Fruit fly (Drosophila melanogaster) whole organism, embryonic: ENCODE results near the gene CG11550.

Experiments used
- ATbp ChIP-seq: fragments of 200-800 bp; sonication (Bioruptor generic); optimal IDR thresholded peaks from 2 replicates; lab custom pipeline; 2017; ENCODE audit warnings: missing biosample characterization, mild to moderate bottlenecking, missing genetic modification characterization, missing genetic modification reagents
- BtbVII ChIP-seq: fragments of 200-800 bp; sonication (Bioruptor generic); optimal IDR thresholded peaks from 3 replicates; lab custom pipeline; 2017; ENCODE audit warnings: missing biosample characterization, mild to moderate bottlenecking, missing genetic modification characterization
- CG10565 ChIP-seq: fragments of 200-800 bp; sonication (Bioruptor generic); optimal IDR thresholded peaks from 3 replicates; lab custom pipeline; 2016; ENCODE audit warnings: missing biosample characterization, mild to moderate bottlenecking, missing genetic modification characterization
- CG10959 ChIP-seq: fragments of 200-800 bp; sonication (Bioruptor generic); IDR thresholded peaks from 2 replicates; pipeline ENCODE4 v1.3.6; 2022; ENCODE audit warnings: missing biosample characterization, missing genetic modification characterization
- CG11093 ChIP-seq: fragments of 200-800 bp; sonication (Bioruptor generic); IDR thresholded peaks from 3 replicates; pipeline ENCODE4 v1.3.6; 2022; ENCODE audit warnings: missing biosample characterization, missing genetic modification characterization
- CG11560 ChIP-seq: fragments of 200-800 bp; sonication (Bioruptor generic); IDR thresholded peaks from 3 replicates; pipeline ENCODE4 v1.3.6; 2022; ENCODE audit warnings: missing biosample characterization, missing genetic modification characterization
- CG11723 ChIP-seq: fragments of 200-800 bp; sonication (Bioruptor generic); optimal IDR thresholded peaks from 2 replicates; lab custom pipeline; 2017; ENCODE audit warnings: missing biosample characterization, mild to moderate bottlenecking, missing genetic modification characterization
- CG13123 ChIP-seq: fragments of 200-800 bp; sonication (Bioruptor generic); optimal IDR thresholded peaks from 2 replicates; lab custom pipeline; 2016; ENCODE audit warnings: missing biosample characterization, missing genetic modification characterization
- CG13775 ChIP-seq: fragments of 200-800 bp; sonication (Bioruptor generic); optimal IDR thresholded peaks from 3 replicates; lab custom pipeline; 2017; ENCODE audit warnings: missing biosample characterization, mild to moderate bottlenecking, missing genetic modification characterization
- CG14965 ChIP-seq: fragments of 200-800 bp; sonication (Bioruptor generic); optimal IDR thresholded peaks from 2 replicates; lab custom pipeline; 2016; ENCODE audit warnings: missing biosample characterization, missing genetic modification characterization, borderline replicate concordance
- CG17568 ChIP-seq: fragments of 200-800 bp; sonication (Bioruptor generic); optimal IDR thresholded peaks from 2 replicates; lab custom pipeline; 2018; ENCODE audit warnings: missing biosample characterization, mild to moderate bottlenecking, missing genetic modification characterization, moderate library complexity
- CG17802 ChIP-seq: fragments of 200-800 bp; sonication (Bioruptor generic); optimal IDR thresholded peaks from 2 replicates; lab custom pipeline; 2018; ENCODE audit warnings: missing biosample characterization, mild to moderate bottlenecking, missing genetic modification characterization, moderate library complexity
- CG2889 ChIP-seq: fragments of 200-800 bp; sonication (Bioruptor generic); IDR thresholded peaks from 3 replicates; pipeline ENCODE4 v1.3.6; 2022; ENCODE audit warnings: missing biosample characterization, missing genetic modification characterization
- CG3065 ChIP-seq: fragments of 200-800 bp; sonication (Bioruptor generic); optimal IDR thresholded peaks from 2 replicates; lab custom pipeline; 2016; ENCODE audit warnings: missing biosample characterization, missing genetic modification characterization
- CG34422 ChIP-seq: fragments of 200-800 bp; sonication (Bioruptor generic); IDR thresholded peaks from 3 replicates; pipeline ENCODE4 v1.3.6; 2022; ENCODE audit warnings: missing biosample characterization, missing genetic modification characterization
- CG6254 ChIP-seq: fragments of 200-800 bp; sonication (Bioruptor generic); optimal IDR thresholded peaks from 3 replicates; lab custom pipeline; 2017; ENCODE audit warnings: mild to moderate bottlenecking, missing biosample characterization, missing genetic modification reagents, missing genetic modification characterization
- CG6854 ChIP-seq: fragments of 200-800 bp; sonication (Bioruptor generic); optimal IDR thresholded peaks from 3 replicates; lab custom pipeline; 2017; ENCODE audit warnings: missing biosample characterization, mild to moderate bottlenecking, missing genetic modification characterization
- CG7556 ChIP-seq: fragments of 200-800 bp; sonication (Bioruptor generic); optimal IDR thresholded peaks from 2 replicates; lab custom pipeline; 2017; ENCODE audit warnings: missing biosample characterization, mild to moderate bottlenecking, missing genetic modification characterization
- CrebB ChIP-seq: fragments of 200-800 bp; sonication (Bioruptor generic); optimal IDR thresholded peaks from 3 replicates; lab custom pipeline; 2018; ENCODE audit warnings: missing biosample characterization, mild to moderate bottlenecking, missing genetic modification characterization
- D19A ChIP-seq: fragments of 200-800 bp; optimal IDR thresholded peaks from 3 replicates; lab custom pipeline; 2019; ENCODE audit warnings: missing biosample characterization, mild to moderate bottlenecking, missing genetic modification characterization, moderate library complexity
- Dad ChIP-seq: fragments of 200-800 bp; sonication (Bioruptor generic); optimal IDR thresholded peaks from 3 replicates; lab custom pipeline; 2016; ENCODE audit warnings: missing biosample characterization, missing genetic modification characterization
- Doc3 ChIP-seq: fragments of 200-800 bp; sonication (Bioruptor generic); IDR thresholded peaks from 3 replicates; pipeline ENCODE4 v1.3.6; 2022; ENCODE audit warnings: missing biosample characterization, missing genetic modification characterization; ENCODE audit not compliant: partially characterized antibody
- E2f2 ChIP-seq: fragments of 200-800 bp; sonication (Bioruptor generic); IDR thresholded peaks from 2 replicates; pipeline ENCODE4 v1.3.6; 2022; ENCODE audit warnings: missing biosample characterization, missing genetic modification characterization
- Hr3 ChIP-seq: fragments of 200-800 bp; sonication (Bioruptor generic); optimal IDR thresholded peaks from 3 replicates; lab custom pipeline; 2016; ENCODE audit warnings: missing biosample characterization, missing genetic modification characterization
- Hr39 ChIP-seq: fragments of >200 bp; optimal IDR thresholded peaks from 2 replicates; lab custom pipeline; 2017
- Pdp1 ChIP-seq, 2 experiments: fragments of 200-800 bp; sonication (Bioruptor generic); optimal IDR thresholded peaks; 3 replicates each; lab custom pipeline; 2016; ENCODE audit warnings: missing biosample characterization in 2 of 2, missing genetic modification characterization in 2 of 2, mild to moderate bottlenecking in 1 of 2, moderate library complexity in 1 of 2
- Rfx ChIP-seq: fragments of 200-800 bp; sonication (Bioruptor generic); IDR thresholded peaks from 2 replicates; pipeline ENCODE4 v1.3.6; 2022; ENCODE audit warnings: missing biosample characterization, missing genetic modification characterization
- Sox102F ChIP-seq: fragments of 200-800 bp; sonication (Bioruptor generic); optimal IDR thresholded peaks from 2 replicates; lab custom pipeline; 2018; ENCODE audit warnings: missing biosample characterization, mild to moderate bottlenecking, missing genetic modification characterization, moderate library complexity
- Sry-δ ChIP-seq: fragments of 200-800 bp; sonication (Bioruptor generic); optimal IDR thresholded peaks from 2 replicates; lab custom pipeline; 2016; ENCODE audit warnings: missing biosample characterization, missing genetic modification characterization
- Ssrp ChIP-seq: fragments of 200-800 bp; sonication (Bioruptor generic); optimal IDR thresholded peaks from 2 replicates; lab custom pipeline; 2018; ENCODE audit warnings: missing biosample characterization, mild to moderate bottlenecking, missing genetic modification characterization, moderate library complexity
- Stat92E ChIP-seq, 3 experiments: fragments of >200 bp in 2 of 3; fragments of 200-800 bp in 1 of 3; sonication (Bioruptor generic) in 1 of 3; optimal IDR thresholded peaks; 2 replicates each; lab custom pipeline; 2017 to 2019; ENCODE audit warnings: missing biosample characterization in 3 of 3, missing genetic modification characterization in 3 of 3, mild to moderate bottlenecking in 1 of 3, moderate library complexity in 1 of 3
- Xbp1 ChIP-seq: fragments of 200-800 bp; sonication (Bioruptor generic); optimal IDR thresholded peaks from 3 replicates; lab custom pipeline; 2016; ENCODE audit warnings: missing biosample characterization, mild to moderate bottlenecking, missing genetic modification characterization
- ash1 ChIP-seq: fragments of 200-800 bp; sonication (Bioruptor generic); optimal IDR thresholded peaks from 2 replicates; lab custom pipeline; 2018; ENCODE audit warnings: missing biosample characterization, mild to moderate bottlenecking, missing genetic modification characterization
- bsh ChIP-seq, 2 experiments: fragments of 200-800 bp; sonication (Bioruptor generic); optimal IDR thresholded peaks; 2 replicates each; lab custom pipeline; 2017 to 2018; ENCODE audit warnings: mild to moderate bottlenecking in 2 of 2, missing biosample characterization in 2 of 2, missing genetic modification characterization in 2 of 2, moderate library complexity in 1 of 2
- btn ChIP-seq: fragments of 200-800 bp; sonication (Bioruptor generic); optimal IDR thresholded peaks from 2 replicates; lab custom pipeline; 2016; ENCODE audit warnings: missing biosample characterization, missing genetic modification characterization
- chif ChIP-seq, 2 experiments: fragments of 200-800 bp; sonication (Bioruptor generic); optimal IDR thresholded peaks; 3 replicates each; lab custom pipeline; 2016; ENCODE audit warnings: missing biosample characterization in 2 of 2, missing genetic modification characterization in 2 of 2
- dmrt99B ChIP-seq: fragments of 200-800 bp; sonication (Bioruptor generic); optimal IDR thresholded peaks from 2 replicates; lab custom pipeline; 2018; ENCODE audit warnings: missing biosample characterization, mild to moderate bottlenecking, missing genetic modification characterization, moderate library complexity
- exex ChIP-seq: fragments of 200-800 bp; sonication (Bioruptor generic); optimal IDR thresholded peaks from 4 replicates; lab custom pipeline; 2018; ENCODE audit warnings: missing biosample characterization, mild to moderate bottlenecking, missing genetic modification characterization, moderate library complexity
- eyg ChIP-seq: fragments of 200-800 bp; sonication (Bioruptor generic); optimal IDR thresholded peaks from 3 replicates; lab custom pipeline; 2016; ENCODE audit warnings: missing biosample characterization, missing genetic modification characterization
- fd64A ChIP-seq: fragments of 200-800 bp; sonication (Bioruptor generic); optimal IDR thresholded peaks from 3 replicates; lab custom pipeline; 2018; ENCODE audit warnings: missing biosample characterization, mild to moderate bottlenecking, missing genetic modification characterization
- ftz-f1 ChIP-seq: fragments of 200-800 bp; sonication (Bioruptor generic); optimal IDR thresholded peaks from 2 replicates; lab custom pipeline; 2016; ENCODE audit warnings: missing biosample characterization, missing genetic modification characterization
- gem ChIP-seq: fragments of 200-800 bp; sonication (Bioruptor generic); optimal IDR thresholded peaks from 2 replicates; lab custom pipeline; 2019; ENCODE audit warnings: missing biosample characterization, mild to moderate bottlenecking, missing genetic modification characterization, moderate library complexity
- ind ChIP-seq: fragments of 200-800 bp; sonication (Bioruptor generic); optimal IDR thresholded peaks from 3 replicates; lab custom pipeline; 2016; ENCODE audit warnings: missing biosample characterization, missing genetic modification characterization
- jigr1 ChIP-seq: fragments of 200-800 bp; sonication (Bioruptor generic); IDR thresholded peaks from 3 replicates; pipeline ENCODE4 v1.3.6; 2022; ENCODE audit warnings: missing biosample characterization, missing genetic modification characterization
- lilli ChIP-seq: fragments of 200-800 bp; sonication (Bioruptor generic); optimal IDR thresholded peaks from 3 replicates; lab custom pipeline; 2016; ENCODE audit warnings: missing biosample characterization, missing genetic modification characterization
- salm ChIP-seq: fragments of 200-800 bp; sonication (Bioruptor generic); optimal IDR thresholded peaks from 2 replicates; lab custom pipeline; 2018; ENCODE audit warnings: missing biosample characterization, mild to moderate bottlenecking, missing genetic modification characterization
- shn ChIP-seq: fragments of 200-800 bp; sonication (Bioruptor generic); optimal IDR thresholded peaks from 3 replicates; lab custom pipeline; 2016; ENCODE audit warnings: missing biosample characterization, missing genetic modification characterization
- stc ChIP-seq: fragments of 200-800 bp; sonication (Bioruptor generic); IDR thresholded peaks from 2 replicates; pipeline ENCODE4 v1.3.6; 2022; ENCODE audit warnings: missing biosample characterization, missing genetic modification characterization
- wor ChIP-seq: fragments of 200-800 bp; sonication (Bioruptor generic); IDR thresholded peaks from 2 replicates; pipeline ENCODE4 v1.3.6; 2022; ENCODE audit warnings: missing biosample characterization, missing genetic modification characterization

Gene CG11550

dm6 chr3R:31724580-31725320 lies 45.1 kb upstream of the CG11550 start (continued):
- TF ChIP-seq BtbVII (GFP tag; lab: Kevin White, UChicago), result no peak
- TF ChIP-seq CG11560 (tag; lab: Robert Waterston, UW), result no peak
- TF ChIP-seq salm (tag; lab: Kevin White, UChicago), result no peak
- TF ChIP-seq CG34422 (GFP tag; lab: Robert Waterston, UW), result peak; percentile 43; the same call in 1 of the 3 replicates
- TF ChIP-seq Doc3 (GFP tag; lab: Robert Waterston, UW), result no peak
- TF ChIP-seq CG17802 (tag; lab: Kevin White, UChicago), result no peak
- no peak for TF ChIP-seq CG13775 (GFP tag; lab: Kevin White, UChicago)
- no peak for TF ChIP-seq dmrt99B (tag; lab: Kevin White, UChicago)
- TF ChIP-seq btn (GFP tag; lab: Kevin White, UChicago), result no peak
- no peak for TF ChIP-seq Pdp1 (GFP tag; optimal IDR thresholded peaks at IDR 0.05; lab: Kevin White, UChicago)
- TF ChIP-seq Hr3 (GFP tag; lab: Kevin White, UChicago), result no peak
- no peak for TF ChIP-seq CG10565 (GFP tag; lab: Kevin White, UChicago)
- TF ChIP-seq Stat92E (GFP tag; optimal IDR thresholded peaks at IDR 0.05; lab: Kevin White, UChicago), result peak in 1 of 3 experiments; percentile 29
- no peak for TF ChIP-seq CG17568 (GFP tag; lab: Kevin White, UChicago)
- peak; percentile 8 for TF ChIP-seq lilli (GFP tag; lab: Kevin White, UChicago)
- TF ChIP-seq wor (GFP tag; lab: Robert Waterston, UW), result no peak
- no peak for TF ChIP-seq Dad (GFP tag; lab: Kevin White, UChicago)
- TF ChIP-seq fd64A (GFP tag; lab: Kevin White, UChicago), result no peak

DNA sequence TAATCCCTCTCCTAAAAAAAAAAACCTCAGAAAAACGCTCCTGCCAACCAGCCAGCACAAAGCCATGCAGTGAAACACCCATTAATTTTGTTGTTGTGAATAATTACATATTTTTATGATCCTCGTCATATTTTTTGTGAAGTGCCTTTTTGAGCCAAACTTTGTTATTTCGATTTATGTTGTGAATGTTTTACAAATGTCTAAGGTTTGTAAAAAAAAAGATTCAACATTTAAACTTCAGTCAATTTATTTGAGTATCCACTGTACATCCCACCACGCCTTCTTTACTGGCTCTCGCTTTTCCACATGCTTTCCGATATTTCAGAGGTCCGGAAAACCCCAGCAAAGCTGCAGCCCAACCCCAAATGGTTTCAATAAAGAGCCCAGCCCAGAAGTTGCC lies 44.5 kb upstream of the CG11550 start:
- TF ChIP-seq Xbp1 (GFP tag; lab: Kevin White, UChicago), result no peak
- TF ChIP-seq Ssrp (tag; lab: Kevin White, UChicago), result peak; percentile 2
- TF ChIP-seq CrebB (tag; lab: Kevin White, UChicago), result no peak
- no peak for TF ChIP-seq ftz-f1
- no peak for TF ChIP-seq ash1 (GFP tag; lab: Kevin White, UChicago)
- TF ChIP-seq wor (GFP tag; lab: Robert Waterston, UW), result no peak
- TF ChIP-seq chif (GFP tag; optimal IDR thresholded peaks at IDR 0.05; lab: Kevin White, UChicago), result peak in 1 of 2 experiments; percentile 25
- peak in 1 of 2 experiments; percentile 9 for TF ChIP-seq bsh (GFP tag; optimal IDR thresholded peaks at IDR 0.05; lab: Kevin White, UChicago)
- no peak for TF ChIP-seq CG6854 (GFP tag; lab: Kevin White, UChicago)
- TF ChIP-seq eyg (GFP tag; lab: Kevin White, UChicago), result no peak
- TF ChIP-seq Hr39, result no peak
- TF ChIP-seq gem (tag; lab: Kevin White, UChicago), result peak; percentile 33
- TF ChIP-seq CG2889 (GFP tag; lab: Robert Waterston, UW), result no peak
- no peak for TF ChIP-seq CG13123 (GFP tag; lab: Kevin White, UChicago)
- peak; percentile 6 for TF ChIP-seq CG7556 (GFP tag; lab: Kevin White, UChicago)
- TF ChIP-seq CG14965, result no peak
- no peak for TF ChIP-seq jigr1 (GFP tag; lab: Robert Waterston, UW)
- no peak for TF ChIP-seq CG10959
- TF ChIP-seq Sox102F (GFP tag; lab: Kevin White, UChicago), result no peak
- TF ChIP-seq D19A (tag; lab: Kevin White, UChicago), result no peak
- no peak for TF ChIP-seq E2f2 (GFP tag; lab: Robert Waterston, UW)
- TF ChIP-seq CG11093 (GFP tag; lab: Robert Waterston, UW), result no peak
- peak; percentile 9 for TF ChIP-seq shn (GFP tag; lab: Kevin White, UChicago)
- no peak for TF ChIP-seq CG11723
- no peak for TF ChIP-seq Rfx (GFP tag; lab: Robert Waterston, UW)
- TF ChIP-seq ATbp, result no peak
- TF ChIP-seq stc (GFP tag; lab: Robert Waterston, UW), result no peak
- TF ChIP-seq CG6254, result no peak
- TF ChIP-seq Sry-δ (GFP tag; lab: Kevin White, UChicago), result no peak
- no peak for TF ChIP-seq exex (tag; lab: Kevin White, UChicago)
- no peak for TF ChIP-seq ind (GFP tag; lab: Kevin White, UChicago)
- no peak for TF ChIP-seq CG3065 (GFP tag; lab: Kevin White, UChicago)
